Worm (Caenorhabditis elegans): ENCODE results near the gene R160.5.

ce11 chrX:4367414-4367813 is 3.2 kb downstream of the R160.5 start, which contains the start of gene R160.10:
- TF ChIP-seq flt-1 (GFP tag; IDR thresholded peaks at IDR 0.05), result no peak
- TF ChIP-seq tab-1 (GFP tag; IDR thresholded peaks at IDR 0.05), result no peak
- no peak for TF ChIP-seq ref-1 (GFP tag; conservative IDR thresholded peaks at IDR 0.05)
- TF ChIP-seq klf-2 (GFP tag; conservative IDR thresholded peaks at IDR 0.05), result no peak
- no peak for TF ChIP-seq T22C8.4 (GFP tag; IDR thresholded peaks at IDR 0.05)
- no peak for TF ChIP-seq med-1 (GFP tag; optimal IDR thresholded peaks at IDR 0.05; ENCODE audit: insufficient read depth)
- no peak for TF ChIP-seq ztf-29 (GFP tag; IDR thresholded peaks at IDR 0.05)
- no peak for TF ChIP-seq ztf-23 (GFP tag; IDR thresholded peaks at IDR 0.05)
- no peak for TF ChIP-seq cog-1 (tag; optimal IDR thresholded peaks at IDR 0.05)

Measured in whole organism, midembryonic.